Worm (Caenorhabditis elegans): ENCODE results near the gene cyp-34A5.

- TF ChIP-seq lin-15B (tag; optimal IDR thresholded peaks at IDR 0.05), result no peak
- no peak for TF ChIP-seq ceh-9 (tag; optimal IDR thresholded peaks at IDR 0.05)
- no peak for TF ChIP-seq fos-1 (tag; optimal IDR thresholded peaks at IDR 0.05)
- TF ChIP-seq nhr-23 (tag; optimal IDR thresholded peaks at IDR 0.05), result no peak
Measured at ce11 chrV:3974361-3974760, 16.9 kb upstream of the cyp-34A5 start, which contains the start of gene str-82.

All from whole organism, L3 larva.